Worm (Caenorhabditis elegans) whole organism, L4 larva: ENCODE measurements around the gene nlp-31.

Experiments used
- F10B5.3 ChIP-seq: sonication (generic microtip); optimal IDR thresholded peaks from 2 replicates; lab custom pipeline; 2016; ENCODE audit warnings: mild to moderate bottlenecking, missing genetic modification characterization, missing compliant biosample characterization
- F44E2.7 ChIP-seq: fragments of 200-800 bp; sonication (Bioruptor generic); IDR thresholded peaks from 2 replicates; pipeline ENCODE4 v2.1.2; 2022; ENCODE audit warnings: missing genetic modification characterization, missing compliant biosample characterization
- F49E8.2 ChIP-seq: sonication (generic microtip); optimal IDR thresholded peaks from 2 replicates; lab custom pipeline; 2016; ENCODE audit warnings: missing compliant biosample characterization, mild to moderate bottlenecking, missing genetic modification characterization, borderline replicate concordance
- R02D3.7 ChIP-seq: fragments of 150-350 bp; sonication (generic microtip); optimal IDR thresholded peaks from 3 replicates; lab custom pipeline; 2014; ENCODE audit warnings: missing biosample characterization, missing genetic modification characterization
- T20F7.1 ChIP-seq: fragments of 200-800 bp; sonication (Bioruptor generic); optimal IDR thresholded peaks from 2 replicates; lab custom pipeline; 2018; ENCODE audit warnings: mild to moderate bottlenecking, missing genetic modification characterization, missing compliant biosample characterization
- T26A8.4 ChIP-seq: fragments of 200-800 bp; sonication (Bioruptor generic); IDR thresholded peaks from 2 replicates; pipeline ENCODE4 v1.3.6; 2022; ENCODE audit warnings: missing genetic modification characterization, missing compliant biosample characterization
- Y105C5A.15 ChIP-seq: fragments of 200-800 bp; sonication (Bioruptor generic); IDR thresholded peaks from 2 replicates; pipeline ENCODE4 v1.3.6; 2022; ENCODE audit warnings: missing genetic modification characterization, missing compliant biosample characterization
- Y5F2A.4 ChIP-seq: fragments of 200-800 bp; sonication (Bioruptor generic); optimal IDR thresholded peaks from 2 replicates; lab custom pipeline; 2018; ENCODE audit warnings: mild to moderate bottlenecking, missing genetic modification characterization, missing compliant biosample characterization
- ama-1 ChIP-seq: fragments of 150-350 bp; optimal IDR thresholded peaks from 2 replicates; lab custom pipeline; 2014; ENCODE audit warnings: inconsistent platforms, mixed read lengths
- arid-1 ChIP-seq: fragments of 200-800 bp; sonication (Bioruptor generic); conservative IDR thresholded peaks from 2 replicates; pipeline ENCODE4 v1.3.6; 2022; ENCODE audit warnings: missing genetic modification reagents, missing genetic modification characterization, missing compliant biosample characterization
- attf-4 ChIP-seq: sonication (generic microtip); optimal IDR thresholded peaks from 3 replicates; lab custom pipeline; 2017; ENCODE audit warnings: missing biosample characterization, missing genetic modification characterization
- ceh-32 ChIP-seq: sonication (generic microtip); optimal IDR thresholded peaks from 2 replicates; lab custom pipeline; 2016; ENCODE audit warnings: mild to moderate bottlenecking, missing genetic modification characterization, missing compliant biosample characterization; ENCODE audit not compliant: poor library complexity
- ceh-82 ChIP-seq: sonication (generic microtip); optimal IDR thresholded peaks from 2 replicates; lab custom pipeline; 2017; ENCODE audit warnings: missing biosample characterization, missing genetic modification characterization
- ces-1 ChIP-seq: fragments of 150-350 bp; sonication (generic microtip); optimal IDR thresholded peaks from 4 replicates; lab custom pipeline; 2014; ENCODE audit warnings: missing biosample characterization, missing genetic modification reagents, missing genetic modification characterization
- daf-16 ChIP-seq, 3 experiments: sonication (generic microtip); optimal IDR thresholded peaks; 2 replicates each; lab custom pipeline; 2016 to 2017; ENCODE audit warnings: missing genetic modification characterization in 3 of 3, missing genetic modification reagents in 3 of 3, mild to moderate bottlenecking in 2 of 3, missing compliant biosample characterization in 2 of 3, missing biosample characterization in 1 of 3, moderate library complexity in 1 of 3
- daf-8 ChIP-seq: fragments of 200-800 bp; sonication (Bioruptor generic); IDR thresholded peaks from 2 replicates; pipeline ENCODE4 v1.3.6; 2022; ENCODE audit warnings: missing genetic modification characterization, missing compliant biosample characterization
- dmd-6 ChIP-seq: fragments of 200-800 bp; sonication (Bioruptor generic); IDR thresholded peaks from 2 replicates; pipeline ENCODE4 v1.3.6; 2022; ENCODE audit warnings: missing genetic modification reagents, missing genetic modification characterization, missing compliant biosample characterization
- dmd-8 ChIP-seq: fragments of 200-800 bp; sonication (Bioruptor generic); IDR thresholded peaks from 2 replicates; pipeline ENCODE4 v1.3.6; 2022; ENCODE audit warnings: missing genetic modification characterization, missing compliant biosample characterization
- egl-27 ChIP-seq: sonication (generic microtip); optimal IDR thresholded peaks from 3 replicates; lab custom pipeline; 2017; ENCODE audit warnings: missing biosample characterization, missing genetic modification reagents, missing genetic modification characterization
- hlh-11 ChIP-seq: fragments of 200-800 bp; sonication (Bioruptor generic); optimal IDR thresholded peaks from 2 replicates; lab custom pipeline; 2018; ENCODE audit warnings: mild to moderate bottlenecking, missing genetic modification characterization, missing compliant biosample characterization
- hlh-30 ChIP-seq: sonication (generic microtip); optimal IDR thresholded peaks from 2 replicates; lab custom pipeline; 2017; ENCODE audit warnings: antibody characterized with exemption, mild to moderate bottlenecking, missing genetic modification characterization, missing compliant biosample characterization; ENCODE audit not compliant: insufficient read depth
- jun-1 ChIP-seq: fragments of 150-350 bp; optimal IDR thresholded peaks from 2 replicates; lab custom pipeline; 2014; ENCODE audit warnings: missing biosample characterization, missing genetic modification reagents, missing genetic modification characterization
- lin-29 ChIP-seq: fragments of 200-800 bp; sonication (Bioruptor generic); IDR thresholded peaks from 2 replicates; pipeline ENCODE4 v1.3.6; 2022; ENCODE audit warnings: missing genetic modification reagents, missing genetic modification characterization, missing compliant biosample characterization
- lin-38 ChIP-seq: fragments of 200-800 bp; sonication (Bioruptor generic); IDR thresholded peaks from 2 replicates; pipeline ENCODE4 v1.3.6; 2022; ENCODE audit warnings: missing genetic modification reagents, missing genetic modification characterization, missing compliant biosample characterization
- lir-3 ChIP-seq: sonication (generic microtip); optimal IDR thresholded peaks from 2 replicates; lab custom pipeline; 2016; ENCODE audit warnings: mild to moderate bottlenecking, missing genetic modification characterization, missing compliant biosample characterization
- madf-9 ChIP-seq: fragments of 200-800 bp; sonication (Bioruptor generic); conservative IDR thresholded peaks from 2 replicates; pipeline ENCODE4 v1.3.6; 2022; ENCODE audit warnings: missing genetic modification reagents, missing genetic modification characterization, missing compliant biosample characterization
- mes-2 ChIP-seq: sonication (generic microtip); optimal IDR thresholded peaks from 2 replicates; lab custom pipeline; 2016; ENCODE audit warnings: missing genotype, mild to moderate bottlenecking, missing genetic modification characterization, missing compliant biosample characterization; ENCODE audit not compliant: poor library complexity, severe bottlenecking
- mxl-2 ChIP-seq: fragments of 200-800 bp; sonication (Bioruptor generic); conservative IDR thresholded peaks from 2 replicates; pipeline ENCODE4 v1.3.6; 2022; ENCODE audit warnings: missing genetic modification reagents, missing genetic modification characterization, missing compliant biosample characterization
- nhr-10 ChIP-seq: fragments of 150-350 bp; optimal IDR thresholded peaks from 2 replicates; lab custom pipeline; 2014; ENCODE audit warnings: missing biosample characterization, missing genetic modification characterization
- nhr-102 ChIP-seq: sonication (generic microtip); optimal IDR thresholded peaks from 2 replicates; lab custom pipeline; 2016; ENCODE audit warnings: mild to moderate bottlenecking, missing genetic modification characterization, moderate library complexity, missing compliant biosample characterization
- nhr-25 ChIP-seq: sonication (generic microtip); optimal IDR thresholded peaks from 2 replicates; lab custom pipeline; 2017; ENCODE audit warnings: missing genetic modification characterization, mild to moderate bottlenecking, missing compliant biosample characterization, antibody characterized with exemption, moderate library complexity, borderline replicate concordance; ENCODE audit not compliant: insufficient read depth
- nhr-28 ChIP-seq: fragments of 150-350 bp; optimal IDR thresholded peaks from 2 replicates; lab custom pipeline; 2014; ENCODE audit warnings: missing biosample characterization, missing genetic modification characterization
- nhr-77 ChIP-seq: fragments of 150-350 bp; optimal IDR thresholded peaks from 2 replicates; lab custom pipeline; 2014; ENCODE audit warnings: missing biosample characterization, missing genetic modification characterization
- saeg-2 ChIP-seq: fragments of 200-800 bp; sonication (Bioruptor generic); IDR thresholded peaks from 2 replicates; pipeline ENCODE4 v1.3.6; 2022; ENCODE audit warnings: missing genetic modification reagents, missing genetic modification characterization, missing compliant biosample characterization
- sdz-12 ChIP-seq: fragments of 200-800 bp; sonication (Bioruptor generic); optimal IDR thresholded peaks from 2 replicates; lab custom pipeline; 2018; ENCODE audit warnings: mild to moderate bottlenecking, missing genetic modification characterization, missing compliant biosample characterization
- skn-1 ChIP-seq: fragments of 150-350 bp; optimal IDR thresholded peaks from 2 replicates; lab custom pipeline; 2014; ENCODE audit warnings: missing biosample characterization, missing genetic modification characterization
- snpc-1.2 ChIP-seq: fragments of 200-800 bp; sonication (Bioruptor generic); IDR thresholded peaks from 2 replicates; pipeline ENCODE4 v1.3.6; 2022; ENCODE audit warnings: missing genetic modification reagents, missing genetic modification characterization, missing compliant biosample characterization
- tag-97 ChIP-seq: fragments of 200-800 bp; sonication (Bioruptor generic); IDR thresholded peaks from 2 replicates; pipeline ENCODE4 v1.3.6; 2022; ENCODE audit warnings: missing genetic modification characterization, missing compliant biosample characterization
- unc-130 ChIP-seq: sonication (generic microtip); optimal IDR thresholded peaks from 2 replicates; lab custom pipeline; 2016; ENCODE audit warnings: missing genetic modification reagents, missing genetic modification characterization, missing compliant biosample characterization
- unc-62 ChIP-seq, 3 experiments: fragments of 150-350 bp in 1 of 3; sonication (generic microtip); optimal IDR thresholded peaks in 2 of 3; peaks in 1 of 3; 1 replicate in 1 of 3; 2 replicates in 2 of 3; lab custom pipeline; 2014 to 2017; ENCODE audit warnings: missing biosample characterization in 3 of 3, missing genetic modification characterization in 3 of 3, missing genetic modification reagents in 3 of 3, missing genotype in 1 of 3
- zag-1 ChIP-seq: fragments of 150-350 bp; optimal IDR thresholded peaks from 2 replicates; lab custom pipeline; 2014; ENCODE audit warnings: missing biosample characterization, missing genetic modification characterization
- zfp-3 ChIP-seq: fragments of 200-800 bp; sonication (Bioruptor generic); conservative IDR thresholded peaks from 2 replicates; pipeline ENCODE4 v1.3.6; 2022; ENCODE audit warnings: missing genetic modification reagents, missing genetic modification characterization, missing compliant biosample characterization
- zip-11 ChIP-seq: fragments of 200-800 bp; sonication (Bioruptor generic); IDR thresholded peaks from 2 replicates; pipeline ENCODE4 v1.3.6; 2022; ENCODE audit warnings: missing genetic modification characterization, missing compliant biosample characterization

The nlp-31 gene

ce11 chrV:3970410-3970809 is 9.4 kb upstream of the nlp-31 start, which contains the start of gene cyp-34A9 (continued):
- TF ChIP-seq sdz-12 (GFP tag; lab: Kevin White, UChicago): no peak
- TF ChIP-seq lin-38 (GFP tag; lab: Robert Waterston, UW): no peak
- no peak for TF ChIP-seq dmd-8
- no peak for TF ChIP-seq madf-9
- TF ChIP-seq nhr-77: peak; percentile 99
- TF ChIP-seq hlh-30 (tag; lab: Kevin White, UChicago): peak; percentile 27
- no peak for TF ChIP-seq jun-1 (tag; lab: Kevin White, UChicago)
- no peak for TF ChIP-seq ces-1 (GFP tag; lab: Kevin White, UChicago)
- no peak for TF ChIP-seq F49E8.2
- TF ChIP-seq T26A8.4 (GFP tag; lab: Robert Waterston, UW): no peak
- TF ChIP-seq attf-4: no peak
- peak; percentile 99 for TF ChIP-seq nhr-28 (tag; lab: Kevin White, UChicago)
- no peak for TF ChIP-seq mes-2 (tag; lab: Kevin White, UChicago)
- no peak for TF ChIP-seq arid-1
- TF ChIP-seq daf-16 (GFP tag; optimal IDR thresholded peaks at IDR 0.05; lab: Kevin White, UChicago): no peak
- TF ChIP-seq daf-16 (tag; optimal IDR thresholded peaks at IDR 0.05; lab: Kevin White, UChicago): peak; percentile 88
- no peak for TF ChIP-seq Y5F2A.4 (GFP tag; lab: Kevin White, UChicago)
- peak; percentile 84 for TF ChIP-seq dmd-6 (GFP tag; lab: Robert Waterston, UW)
- no peak for TF ChIP-seq zip-11 (GFP tag; lab: Robert Waterston, UW)
- no peak for TF ChIP-seq skn-1 (tag; lab: Kevin White, UChicago)
- no peak for TF ChIP-seq lin-29
- TF ChIP-seq tag-97: no peak
- peak; percentile 56 for TF ChIP-seq hlh-11 (tag; lab: Kevin White, UChicago)
- TF ChIP-seq daf-8 (GFP tag; lab: Robert Waterston, UW): no peak
- no peak for TF ChIP-seq mxl-2
- TF ChIP-seq nhr-10: no peak
- TF ChIP-seq ama-1 (lab: Kevin White, UChicago): no peak
- TF ChIP-seq saeg-2 (GFP tag; lab: Robert Waterston, UW): no peak
- TF ChIP-seq zfp-3 (GFP tag; lab: Robert Waterston, UW): no peak
- no peak for TF ChIP-seq Y105C5A.15
- TF ChIP-seq snpc-1.2: no peak
- no peak for TF ChIP-seq R02D3.7 (tag; lab: Kevin White, UChicago)
- no peak for TF ChIP-seq ceh-32 (tag; lab: Kevin White, UChicago)
- peak; percentile 53 for TF ChIP-seq nhr-102 (tag; lab: Kevin White, UChicago)

DNA sequence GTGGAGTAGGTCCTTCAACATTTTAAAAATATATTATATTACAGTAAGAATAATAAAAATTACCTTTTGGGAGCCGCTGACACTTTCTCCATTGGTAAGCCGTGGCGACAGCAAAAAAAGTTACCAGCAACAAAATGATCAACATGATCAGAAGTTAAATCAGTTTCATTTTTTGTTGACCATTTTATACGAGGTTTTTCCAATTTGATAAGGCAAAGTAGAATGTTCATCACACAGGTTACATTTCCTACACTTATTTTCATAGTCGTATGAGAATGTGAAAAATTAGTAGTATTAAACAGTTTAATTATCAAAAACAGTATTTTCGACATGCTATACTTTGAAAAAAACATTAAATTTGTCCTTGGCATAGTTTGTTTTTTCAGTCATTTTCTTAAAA is 7.0 kb upstream of the nlp-31 start, which contains the start of gene cyp-34A10:
Gene cyp-34A10 (minus strand): TSS at position 146 of the 400 bp plus-strand sequence.
- peak; percentile 73 for TF ChIP-seq nhr-77
- TF ChIP-seq daf-16 (GFP tag; optimal IDR thresholded peaks at IDR 0.05; lab: Kevin White, UChicago): no peak
- peak; percentile 13 for TF ChIP-seq daf-16 (tag; optimal IDR thresholded peaks at IDR 0.05; lab: Kevin White, UChicago)
- peak in 1 of 2 experiments; percentile 43 for TF ChIP-seq unc-62 (GFP tag; optimal IDR thresholded peaks at IDR 0.05 in 1 of 2; lab: Kevin White, UChicago)
- TF ChIP-seq unc-62 (tag; optimal IDR thresholded peaks at IDR 0.05; lab: Kevin White, UChicago): no peak
- no peak for TF ChIP-seq F10B5.3 (tag; lab: Kevin White, UChicago)
- TF ChIP-seq nhr-28 (tag; lab: Kevin White, UChicago): peak; percentile 73

ce11 chrV:3974361-3974760 is 5.5 kb upstream of the nlp-31 start, which contains the start of gene str-82:
str-82 (plus strand) TSS chrV:3974661.
- TF ChIP-seq egl-27 (no peak), lir-3 (no peak), T20F7.1 (GFP tag; lab: Kevin White, UChicago) (no peak), F44E2.7 (no peak), mxl-2 (no peak), zag-1 (tag; lab: Kevin White, UChicago) (no peak), F49E8.2 (no peak), lin-29 (no peak), ceh-82 (tag; lab: Kevin White, UChicago) (no peak), nhr-25 (no peak), unc-130 (GFP tag; lab: Kevin White, UChicago) (no peak)
